Worm (Caenorhabditis elegans) whole organism, early embryonic: Measurements from ENCODE around the gene srlf-30.

ENCODE experiments used
- ama-1 ChIP-seq: fragments of 150-350 bp; optimal IDR thresholded peaks from 2 replicates; lab custom pipeline; 2014
- tbx-11 ChIP-seq: fragments of 200-800 bp; sonication (Bioruptor generic); IDR thresholded peaks from 2 replicates; pipeline ENCODE4 v1.3.6; 2022; ENCODE audit warnings: missing genetic modification characterization, missing compliant biosample characterization

- TF ChIP-seq tbx-11 (GFP tag; lab: Robert Waterston, UW) (no peak), ama-1 (lab: Kevin White, UChicago) (no peak)
Observed at ce11 chrIV:10887285-10887684, 12.9 kb upstream of the srlf-30 start, which contains the start of gene F13E9.16.
